Worm (Caenorhabditis elegans) whole organism, late embryonic: ENCODE measurements around the gene lec-11.

Source experiments
- F13H6.1 ChIP-seq: sonication (generic microtip); optimal IDR thresholded peaks from 2 replicates; lab custom pipeline; 2016; ENCODE audit warnings: missing genetic modification characterization, missing compliant biosample characterization
- ceh-48 ChIP-seq: sonication (generic microtip); optimal IDR thresholded peaks from 2 replicates; lab custom pipeline; 2016; ENCODE audit warnings: missing genetic modification characterization, inconsistent platforms, missing compliant biosample characterization
- ets-4 ChIP-seq: sonication (generic microtip); optimal IDR thresholded peaks from 2 replicates; lab custom pipeline; 2016; ENCODE audit warnings: missing genetic modification characterization, missing compliant biosample characterization
- pag-3 ChIP-seq: sonication (generic microtip); optimal IDR thresholded peaks from 2 replicates; lab custom pipeline; 2016; ENCODE audit warnings: missing compliant biosample characterization, missing genetic modification characterization, borderline replicate concordance

- no peak for TF ChIP-seq pag-3
- no peak for TF ChIP-seq ets-4 (tag; lab: Kevin White, UChicago)
- TF ChIP-seq ceh-48, result no peak
- no peak for TF ChIP-seq F13H6.1 (tag; lab: Kevin White, UChicago)
Measured at ce11 chrIV:6554865-6555264, 35.1 kb downstream of the lec-11 start.
